Fruit fly (Drosophila melanogaster) whole organism, adult: ENCODE measurements around the gene Uxs.

Source experiments
- CG11617 ChIP-seq: fragments of 200-800 bp; sonication (Bioruptor generic); optimal IDR thresholded peaks from 2 replicates; lab custom pipeline; 2017; ENCODE audit warnings: mild to moderate bottlenecking, missing biosample characterization, missing genetic modification reagents, missing genetic modification characterization
- CG12768 ChIP-seq: fragments of 200-800 bp; sonication (Bioruptor generic); optimal IDR thresholded peaks from 2 replicates; lab custom pipeline; 2017; ENCODE audit warnings: missing biosample characterization, missing genetic modification characterization, mild to moderate bottlenecking, moderate library complexity, missing genetic modification reagents
- CG14711 ChIP-seq: fragments of 200-800 bp; sonication (Bioruptor generic); optimal IDR thresholded peaks from 2 replicates; lab custom pipeline; 2018; ENCODE audit warnings: missing biosample characterization, mild to moderate bottlenecking, missing genetic modification characterization, moderate library complexity
- CG1620 ChIP-seq: fragments of 200-800 bp; sonication (Bioruptor generic); optimal IDR thresholded peaks from 2 replicates; lab custom pipeline; 2016; ENCODE audit warnings: missing biosample characterization, missing genetic modification characterization
- CG33017 ChIP-seq: fragments of 200-800 bp; sonication (Bioruptor generic); optimal IDR thresholded peaks from 2 replicates; lab custom pipeline; 2018; ENCODE audit warnings: missing biosample characterization, mild to moderate bottlenecking, missing genetic modification characterization, moderate library complexity
- CG5204 ChIP-seq: fragments of 200-800 bp; sonication (Bioruptor generic); optimal IDR thresholded peaks from 2 replicates; lab custom pipeline; 2016; ENCODE audit warnings: missing biosample characterization, missing genetic modification characterization
- CG7045 ChIP-seq: fragments of 200-800 bp; sonication (Bioruptor generic); optimal IDR thresholded peaks from 2 replicates; lab custom pipeline; 2017; ENCODE audit warnings: missing biosample characterization, mild to moderate bottlenecking, missing genetic modification characterization
- CG7101 ChIP-seq: fragments of 200-800 bp; sonication (Bioruptor generic); optimal IDR thresholded peaks from 2 replicates; lab custom pipeline; 2018; ENCODE audit warnings: missing biosample characterization, mild to moderate bottlenecking, missing genetic modification characterization, moderate library complexity
- Clk ChIP-seq: fragments of 200-800 bp; sonication (Bioruptor generic); optimal IDR thresholded peaks from 2 replicates; lab custom pipeline; 2017; ENCODE audit warnings: missing biosample characterization, missing genetic modification characterization
- Crg-1 ChIP-seq: fragments of 200-800 bp; sonication (Bioruptor generic); optimal IDR thresholded peaks from 2 replicates; lab custom pipeline; 2016; ENCODE audit warnings: missing biosample characterization, missing genetic modification characterization
- Hr96 ChIP-seq: fragments of 200-800 bp; sonication (Bioruptor generic); optimal IDR thresholded peaks from 2 replicates; lab custom pipeline; 2016; ENCODE audit warnings: missing biosample characterization, missing genetic modification characterization
- Mnt ChIP-seq: fragments of 200-800 bp; sonication (Bioruptor generic); optimal IDR thresholded peaks from 2 replicates; lab custom pipeline; 2016; ENCODE audit warnings: missing biosample characterization, mild to moderate bottlenecking, missing genetic modification characterization
- bab1 ChIP-seq: fragments of 200-800 bp; sonication (Bioruptor generic); optimal IDR thresholded peaks from 3 replicates; lab custom pipeline; 2019; ENCODE audit warnings: missing biosample characterization, mild to moderate bottlenecking, missing genetic modification characterization, moderate library complexity
- cic ChIP-seq: fragments of 200-800 bp; sonication (Bioruptor generic); optimal IDR thresholded peaks from 2 replicates; lab custom pipeline; 2017; ENCODE audit warnings: missing biosample characterization, mild to moderate bottlenecking, missing genetic modification characterization, moderate library complexity
- cnc ChIP-seq, 2 experiments: fragments of >200 bp; optimal IDR thresholded peaks; 2 replicates each; lab custom pipeline; 2017
- kay ChIP-seq: fragments of 200-800 bp; sonication (Bioruptor generic); peaks from one replicate; lab custom pipeline; 2016; ENCODE audit warnings: missing biosample characterization, missing genetic modification characterization, borderline replicate concordance
- ovo ChIP-seq: fragments of 200-800 bp; sonication (Bioruptor generic); optimal IDR thresholded peaks from 2 replicates; lab custom pipeline; 2016; ENCODE audit warnings: missing biosample characterization, missing genetic modification characterization
- pad ChIP-seq: fragments of 200-800 bp; sonication (Bioruptor generic); optimal IDR thresholded peaks from 3 replicates; lab custom pipeline; 2017; ENCODE audit warnings: missing biosample characterization, missing genetic modification characterization, mild to moderate bottlenecking, moderate library complexity, missing genetic modification reagents
- tj ChIP-seq: fragments of 200-800 bp; sonication (Bioruptor generic); optimal IDR thresholded peaks from 3 replicates; lab custom pipeline; 2017; ENCODE audit warnings: missing biosample characterization, mild to moderate bottlenecking, missing genetic modification characterization, moderate library complexity
- toe ChIP-seq: fragments of 200-800 bp; sonication (Bioruptor generic); optimal IDR thresholded peaks from 2 replicates; lab custom pipeline; 2016; ENCODE audit warnings: missing biosample characterization, missing genetic modification characterization

The Uxs gene

DNA sequence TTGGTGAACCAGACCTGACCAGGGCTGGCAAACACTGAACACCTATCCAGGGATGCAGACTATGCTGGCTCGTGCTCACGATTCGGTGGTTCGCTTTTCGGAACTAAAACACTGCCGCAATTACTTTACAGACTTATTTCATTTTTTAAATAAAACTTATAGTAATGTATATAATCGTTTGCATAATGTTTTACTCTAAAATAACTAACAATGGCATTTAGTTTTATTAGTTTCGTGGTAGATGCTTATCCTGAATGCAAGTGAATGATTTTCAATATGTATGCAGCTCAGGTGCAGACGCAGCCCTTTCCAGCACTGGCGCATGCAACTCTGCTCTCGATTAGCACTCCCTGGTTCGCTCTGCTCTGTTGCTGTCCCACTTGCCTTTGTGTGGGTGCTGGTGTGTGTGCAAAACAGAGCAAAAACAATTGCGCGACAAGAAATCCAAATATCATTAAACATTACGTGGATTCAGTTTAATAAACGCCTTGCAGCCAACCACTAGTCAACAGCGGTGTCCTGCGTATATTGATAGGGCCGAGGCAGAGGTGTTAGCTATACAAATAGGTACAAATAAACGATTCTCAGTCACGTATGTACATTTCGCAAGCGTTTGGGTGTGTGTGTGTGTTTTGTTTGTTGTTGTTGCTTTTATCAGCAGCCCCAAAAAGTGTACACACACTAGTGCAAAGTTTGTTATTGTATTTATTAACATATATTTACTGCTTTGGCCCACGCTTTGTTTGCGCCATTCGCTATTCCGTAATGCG, 6.1 kb downstream of the Uxs start, which contains the start of the genes ERR and Atg18a:
TSS of gene ERR (minus strand) at position 45 of the 770 bp plus-strand sequence.
TSS of gene Atg18a (plus strand) at position 231 of the 770 bp plus-strand sequence.
- peak; percentile 86 for TF ChIP-seq ovo (GFP tag; lab: Kevin White, UChicago)
- peak; percentile 76 for TF ChIP-seq cic (GFP tag; lab: Kevin White, UChicago)
- peak; percentile 82 for TF ChIP-seq CG14711 (tag; lab: Kevin White, UChicago)
- peak; percentile 93 for TF ChIP-seq Clk (GFP tag; lab: Kevin White, UChicago)
- TF ChIP-seq CG5204 (GFP tag; lab: Kevin White, UChicago): no peak
- peak; percentile 88 for TF ChIP-seq Mnt (GFP tag; lab: Kevin White, UChicago)
- peak; percentile 87 for TF ChIP-seq Crg-1 (GFP tag; lab: Kevin White, UChicago)
- TF ChIP-seq Hr96 (GFP tag; lab: Kevin White, UChicago): peak; percentile 92
- no peak for TF ChIP-seq cnc (optimal IDR thresholded peaks at IDR 0.05; lab: Kevin White, UChicago)
- peak; percentile 83 for TF ChIP-seq CG33017 (tag; lab: Kevin White, UChicago)
- TF ChIP-seq CG12768 (GFP tag; lab: Kevin White, UChicago): peak; percentile 88
- TF ChIP-seq pad (GFP tag; lab: Kevin White, UChicago): peak; percentile 84
- peak; percentile 90 for TF ChIP-seq CG7101 (tag; lab: Kevin White, UChicago)
- peak; percentile 96 for TF ChIP-seq toe
- peak; percentile 89 for TF ChIP-seq CG7045 (GFP tag; lab: Kevin White, UChicago)
- TF ChIP-seq kay: peak; percentile 65
- TF ChIP-seq CG11617 (GFP tag; lab: Kevin White, UChicago): peak; percentile 89
- peak; percentile 96 for TF ChIP-seq CG1620 (GFP tag; lab: Kevin White, UChicago)
- peak; percentile 68 for TF ChIP-seq tj
- TF ChIP-seq bab1 (GFP tag; lab: Kevin White, UChicago): peak; percentile 89

DNA sequence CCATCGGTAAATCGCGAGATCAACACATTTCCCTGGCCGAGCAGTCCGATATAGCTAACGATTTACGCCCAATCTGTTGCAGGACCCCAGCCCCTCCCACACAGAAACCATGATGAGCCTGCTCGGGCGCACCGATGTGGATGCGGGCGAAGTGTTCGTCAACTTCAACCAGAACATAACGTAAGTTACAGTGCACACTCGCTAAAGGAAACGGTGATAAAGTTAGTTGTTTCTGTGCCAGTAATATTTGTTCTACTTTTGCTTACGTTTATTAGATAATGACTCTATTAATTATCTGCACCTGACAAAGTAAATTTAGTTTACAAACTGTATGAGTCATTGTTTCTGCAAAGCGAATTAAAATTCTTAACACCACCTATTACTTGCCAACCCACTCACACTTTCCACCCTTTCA, 6.7 kb downstream of the Uxs start:
- TF ChIP-seq cic (GFP tag; lab: Kevin White, UChicago) (no peak), cnc (optimal IDR thresholded peaks at IDR 0.05; lab: Kevin White, UChicago) (no peak), tj (no peak), Crg-1 (GFP tag; lab: Kevin White, UChicago) (no peak), CG12768 (GFP tag; lab: Kevin White, UChicago) (no peak), CG5204 (GFP tag; lab: Kevin White, UChicago) (no peak), Mnt (GFP tag; lab: Kevin White, UChicago) (no peak), CG7101 (tag; lab: Kevin White, UChicago) (no peak), CG1620 (GFP tag; lab: Kevin White, UChicago) (no peak), Clk (GFP tag; lab: Kevin White, UChicago) (no peak), CG14711 (tag; lab: Kevin White, UChicago) (no peak), ovo (GFP tag; lab: Kevin White, UChicago) (no peak), pad (GFP tag; lab: Kevin White, UChicago) (no peak), CG33017 (tag; lab: Kevin White, UChicago) (no peak), Hr96 (GFP tag; lab: Kevin White, UChicago) (no peak), CG11617 (GFP tag; lab: Kevin White, UChicago) (no peak), CG7045 (GFP tag; lab: Kevin White, UChicago) (no peak), toe (no peak)

DNA sequence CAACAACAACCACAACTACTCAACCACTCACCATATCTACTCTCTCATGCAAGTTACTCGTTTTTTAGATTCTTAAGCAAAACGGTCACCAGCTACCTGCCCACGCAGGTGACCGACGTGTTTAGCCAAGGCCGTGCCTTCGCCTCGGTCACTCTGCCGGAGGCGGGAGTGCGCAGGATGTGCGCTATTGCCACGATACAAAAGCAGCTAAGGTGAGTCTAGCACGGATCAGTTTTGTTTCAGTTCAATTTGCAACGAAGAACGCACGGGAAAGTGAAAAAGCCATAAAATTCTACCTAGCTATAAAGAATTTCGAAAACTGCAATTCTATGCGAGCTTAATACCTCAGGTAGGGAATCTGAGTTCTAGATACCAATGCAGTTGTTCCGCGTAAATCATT, 8.5 kb downstream of the Uxs start:
- TF ChIP-seq Hr96 (GFP tag; lab: Kevin White, UChicago): no peak
- TF ChIP-seq kay: no peak
- TF ChIP-seq bab1 (GFP tag; lab: Kevin White, UChicago): no peak
- no peak for TF ChIP-seq pad (GFP tag; lab: Kevin White, UChicago)
- TF ChIP-seq CG14711 (tag; lab: Kevin White, UChicago): no peak
- no peak for TF ChIP-seq cnc (optimal IDR thresholded peaks at IDR 0.05; lab: Kevin White, UChicago)
- TF ChIP-seq cic (GFP tag; lab: Kevin White, UChicago): no peak
- TF ChIP-seq CG1620 (GFP tag; lab: Kevin White, UChicago): no peak
- no peak for TF ChIP-seq CG33017 (tag; lab: Kevin White, UChicago)
- no peak for TF ChIP-seq CG7101 (tag; lab: Kevin White, UChicago)
- TF ChIP-seq ovo (GFP tag; lab: Kevin White, UChicago): no peak
- TF ChIP-seq toe: no peak

DNA sequence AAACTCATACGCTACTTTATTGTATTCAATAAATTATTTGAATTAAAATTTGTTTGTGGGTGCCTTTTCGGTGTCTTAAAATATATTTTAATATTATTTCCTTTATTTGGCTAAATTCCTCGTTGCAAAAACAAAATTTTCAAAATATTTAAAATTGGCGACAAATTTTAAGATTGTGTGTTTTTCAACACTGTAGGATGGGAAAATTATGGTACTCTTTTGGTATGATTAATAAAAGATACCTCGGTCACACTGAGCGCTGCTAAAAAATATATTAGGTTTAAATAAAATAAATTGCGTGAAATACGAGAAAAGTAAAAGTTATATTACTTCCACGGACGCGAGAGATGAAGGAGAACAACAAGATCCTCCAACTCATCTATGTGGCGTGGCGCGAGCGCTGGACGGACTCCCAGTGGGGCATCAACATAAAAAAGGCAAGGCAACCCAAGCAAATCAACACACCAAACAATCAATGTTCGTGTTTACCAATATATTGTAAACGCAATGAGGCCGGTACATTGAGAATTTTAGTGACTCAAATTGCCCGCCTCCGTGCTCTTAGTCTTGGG, 10.4 kb downstream of the Uxs start, which contains the start of gene MED24:
TSS of gene MED24 (plus strand) at position 229 of the 572 bp plus-strand sequence.
- no peak for TF ChIP-seq Clk (GFP tag; lab: Kevin White, UChicago)
- no peak for TF ChIP-seq cnc (optimal IDR thresholded peaks at IDR 0.05; lab: Kevin White, UChicago)
- TF ChIP-seq bab1 (GFP tag; lab: Kevin White, UChicago): peak; percentile 23
- peak; percentile 20 for TF ChIP-seq Mnt (GFP tag; lab: Kevin White, UChicago)
- TF ChIP-seq Crg-1 (GFP tag; lab: Kevin White, UChicago): no peak
- TF ChIP-seq CG7045 (GFP tag; lab: Kevin White, UChicago): peak; percentile 14
- peak; percentile 35 for TF ChIP-seq CG7101 (tag; lab: Kevin White, UChicago)
- TF ChIP-seq cic (GFP tag; lab: Kevin White, UChicago): no peak
- TF ChIP-seq kay: no peak
- TF ChIP-seq CG33017 (tag; lab: Kevin White, UChicago): peak; percentile 9
- no peak for TF ChIP-seq CG1620 (GFP tag; lab: Kevin White, UChicago)
- no peak for TF ChIP-seq CG12768 (GFP tag; lab: Kevin White, UChicago)
- peak; percentile 53 for TF ChIP-seq CG14711 (tag; lab: Kevin White, UChicago)
- TF ChIP-seq pad (GFP tag; lab: Kevin White, UChicago): no peak

DNA sequence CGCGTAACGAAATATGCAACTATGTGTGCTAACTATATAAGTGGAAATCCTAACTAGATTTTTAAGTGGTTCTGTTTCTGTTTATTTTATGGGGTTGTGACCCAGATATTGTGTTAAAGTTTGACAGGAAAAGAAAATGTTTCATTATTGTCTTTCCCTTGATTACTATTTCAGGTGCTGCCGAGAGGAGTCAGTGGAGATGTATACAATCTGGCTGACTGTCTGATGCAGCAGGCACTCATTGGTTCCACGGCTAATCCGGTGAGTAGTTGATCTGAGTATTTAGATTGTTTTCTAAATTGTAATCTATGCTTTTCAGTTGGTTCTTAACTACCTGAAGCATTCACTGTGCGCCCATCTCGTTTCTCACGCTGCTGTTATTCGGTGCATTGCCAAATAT, 12.3 kb downstream of the Uxs start, which contains the start of gene CG7387:
TSS of gene CG7387 (minus strand) at position 101 of the 400 bp plus-strand sequence.
- no peak for TF ChIP-seq CG12768 (GFP tag; lab: Kevin White, UChicago)
- no peak for TF ChIP-seq bab1 (GFP tag; lab: Kevin White, UChicago)
- no peak for TF ChIP-seq CG11617 (GFP tag; lab: Kevin White, UChicago)
- TF ChIP-seq CG33017 (tag; lab: Kevin White, UChicago): no peak
- no peak for TF ChIP-seq cic (GFP tag; lab: Kevin White, UChicago)
- no peak for TF ChIP-seq Crg-1 (GFP tag; lab: Kevin White, UChicago)
- TF ChIP-seq CG1620 (GFP tag; lab: Kevin White, UChicago): no peak
- no peak for TF ChIP-seq pad (GFP tag; lab: Kevin White, UChicago)
- TF ChIP-seq CG7045 (GFP tag; lab: Kevin White, UChicago): no peak
